Fruit fly (Drosophila melanogaster) Kc167 (cell line): ENCODE measurements around the gene CG6126.

Experiments used
- Myc ChIP-seq: fragments of >200 bp; optimal IDR thresholded peaks from 2 replicates; lab custom pipeline; 2017; ENCODE audit warnings: missing external identifiers
- Sin3A ChIP-seq: fragments of >200 bp; optimal IDR thresholded peaks from 2 replicates; lab custom pipeline; 2018; ENCODE audit warnings: missing external identifiers
- h ChIP-seq: fragments of >200 bp; optimal IDR thresholded peaks from 3 replicates; lab custom pipeline; 2018; ENCODE audit warnings: missing external identifiers
- insv ChIP-seq: fragments of >200 bp; optimal IDR thresholded peaks from 3 replicates; lab custom pipeline; 2018; ENCODE audit warnings: missing external identifiers
- psq ChIP-seq: fragments of >200 bp; optimal IDR thresholded peaks from 2 replicates; lab custom pipeline; 2017; ENCODE audit warnings: missing external identifiers
- ttk ChIP-seq: sonication (Bioruptor generic); optimal IDR thresholded peaks from 2 replicates; lab custom pipeline; 2017; ENCODE audit warnings: missing external identifiers

The CG6126 gene

dm6 chr3R:16231385-16232307 is 28.8 kb upstream of the CG6126 start:
- TF ChIP-seq Myc (lab: Kevin White, UChicago) = no peak
- TF ChIP-seq h (lab: Kevin White, UChicago) = no peak
- peak; percentile 81 for TF ChIP-seq psq (lab: Kevin White, UChicago)
- no peak for TF ChIP-seq insv (lab: Kevin White, UChicago)
- no peak for TF ChIP-seq Sin3A

dm6 chr3R:16230080-16230670 is 27.3 kb upstream of the CG6126 start:
- TF ChIP-seq ttk (lab: Kevin White, UChicago) (no peak), Myc (lab: Kevin White, UChicago) (no peak)

dm6 chr3R:16228719-16229704 is 26.1 kb upstream of the CG6126 start:
- no peak for TF ChIP-seq psq (lab: Kevin White, UChicago)
- no peak for TF ChIP-seq insv (lab: Kevin White, UChicago)
- no peak for TF ChIP-seq Sin3A
- no peak for TF ChIP-seq h (lab: Kevin White, UChicago)
- no peak for TF ChIP-seq Myc (lab: Kevin White, UChicago)

dm6 chr3R:16227074-16227473 is 24.2 kb upstream of the CG6126 start:
- TF ChIP-seq psq (lab: Kevin White, UChicago) = no peak
- no peak for TF ChIP-seq Sin3A
- no peak for TF ChIP-seq ttk (lab: Kevin White, UChicago)
- TF ChIP-seq Myc (lab: Kevin White, UChicago) = no peak
- TF ChIP-seq insv (lab: Kevin White, UChicago) = no peak
- TF ChIP-seq h (lab: Kevin White, UChicago) = no peak

- no peak for TF ChIP-seq Sin3A
- no peak for TF ChIP-seq psq (lab: Kevin White, UChicago)
- no peak for TF ChIP-seq Myc (lab: Kevin White, UChicago)
- no peak for TF ChIP-seq insv (lab: Kevin White, UChicago)
- TF ChIP-seq ttk (lab: Kevin White, UChicago) = no peak
- no peak for TF ChIP-seq h (lab: Kevin White, UChicago)
These were observed 22.9 kb upstream of the CG6126 start for dm6 chr3R:16225760-16226159.

- no peak for TF ChIP-seq h (lab: Kevin White, UChicago)
- no peak for TF ChIP-seq psq (lab: Kevin White, UChicago)
- TF ChIP-seq Myc (lab: Kevin White, UChicago) = no peak
- no peak for TF ChIP-seq Sin3A
- no peak for TF ChIP-seq ttk (lab: Kevin White, UChicago)
- TF ChIP-seq insv (lab: Kevin White, UChicago) = no peak
These were observed 22.5 kb upstream of the CG6126 start, which contains the start of gene tara for dm6 chr3R:16225351-16225750. Gene tara (plus strand): TSS chr3R:16225651.

- TF ChIP-seq Myc (lab: Kevin White, UChicago) (no peak), insv (lab: Kevin White, UChicago) (no peak)
These were observed 21.7 kb upstream of the CG6126 start for dm6 chr3R:16224415-16225165.

- TF ChIP-seq Myc (lab: Kevin White, UChicago) (no peak), Sin3A (no peak), h (lab: Kevin White, UChicago) (no peak), insv (lab: Kevin White, UChicago) (no peak), ttk (lab: Kevin White, UChicago) (no peak), psq (lab: Kevin White, UChicago) (no peak)
These were observed 20.6 kb upstream of the CG6126 start for dm6 chr3R:16223252-16224037.

- TF ChIP-seq insv (lab: Kevin White, UChicago) (no peak), Myc (lab: Kevin White, UChicago) (no peak)
These were observed 19.5 kb upstream of the CG6126 start for dm6 chr3R:16222300-16222903.
